Worm (Caenorhabditis elegans) whole organism, L2 larva: ENCODE data around the gene fbxb-46.

Experiments used
- nhr-11 ChIP-seq: fragments of 150-350 bp; optimal IDR thresholded peaks from 2 replicates; lab custom pipeline; 2014; ENCODE audit warnings: missing biosample characterization, missing genetic modification characterization
- unc-39 ChIP-seq: fragments of 150-350 bp; optimal IDR thresholded peaks from 2 replicates; lab custom pipeline; 2014; ENCODE audit warnings: missing biosample characterization, missing genetic modification characterization

- TF ChIP-seq unc-39 (tag; lab: Kevin White, UChicago) (no peak), nhr-11 (no peak)
Observed at ce11 chrII:1613972-1614371, 43.0 kb upstream of the fbxb-46 start, which contains the start of gene fbxa-164.
